Fruit fly (Drosophila melanogaster) Kc167 (cell line): Measurements from ENCODE around the gene CG3739.

Experiments used
- h ChIP-seq: fragments of >200 bp; optimal IDR thresholded peaks from 3 replicates; lab custom pipeline; 2018; ENCODE audit warnings: missing external identifiers
- psq ChIP-seq: fragments of >200 bp; optimal IDR thresholded peaks from 2 replicates; lab custom pipeline; 2017; ENCODE audit warnings: missing external identifiers

DNA sequence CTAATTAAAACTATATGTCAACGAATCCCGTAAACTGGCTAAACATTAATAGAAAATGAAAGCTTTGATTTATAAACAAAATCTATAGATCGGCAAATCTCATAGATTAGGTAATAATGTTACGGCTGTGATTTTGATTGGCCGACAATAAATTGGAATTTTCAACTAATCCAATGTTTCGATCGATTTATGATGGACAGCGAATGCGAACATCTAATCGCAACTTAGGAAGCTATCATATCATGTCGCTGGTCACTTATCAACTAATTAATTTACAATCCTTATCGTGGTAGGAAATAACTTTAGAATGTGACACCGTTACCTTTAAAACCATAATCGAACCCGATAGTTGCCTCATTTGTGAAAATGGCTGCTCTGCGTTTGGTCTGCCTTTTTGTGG is 3.2 kb upstream of the CG3739 start, which contains the start of gene CG18493:
- TF ChIP-seq psq (lab: Kevin White, UChicago) (no peak), h (no peak)
